Fruit fly (Drosophila melanogaster) whole organism, embryonic: Measurements from ENCODE around the gene CG43210.

ENCODE experiments used
- Atf-2 ChIP-seq: fragments of 200-800 bp; sonication (Bioruptor generic); optimal IDR thresholded peaks from 2 replicates; lab custom pipeline; 2016; ENCODE audit warnings: missing biosample characterization, missing genetic modification characterization
- CG10274 ChIP-seq: fragments of 200-800 bp; sonication (Bioruptor generic); optimal IDR thresholded peaks from 3 replicates; lab custom pipeline; 2017; ENCODE audit warnings: missing biosample characterization, mild to moderate bottlenecking, missing genetic modification characterization
- CG11560 ChIP-seq: fragments of 200-800 bp; sonication (Bioruptor generic); IDR thresholded peaks from 3 replicates; pipeline ENCODE4 v1.3.6; 2022; ENCODE audit warnings: missing biosample characterization, missing genetic modification characterization
- CG12155 ChIP-seq: fragments of 200-800 bp; sonication (Bioruptor generic); optimal IDR thresholded peaks from 3 replicates; lab custom pipeline; 2016; ENCODE audit warnings: missing biosample characterization, missing genetic modification characterization
- CG13894 ChIP-seq: fragments of 200-800 bp; sonication (Bioruptor generic); optimal IDR thresholded peaks from 3 replicates; lab custom pipeline; 2018; ENCODE audit warnings: missing biosample characterization, mild to moderate bottlenecking, missing genetic modification characterization, moderate library complexity
- CG15073 ChIP-seq: fragments of 200-800 bp; sonication (Bioruptor generic); optimal IDR thresholded peaks from 2 replicates; lab custom pipeline; 2016; ENCODE audit warnings: missing biosample characterization, missing genetic modification characterization
- CG16815 ChIP-seq: fragments of 200-800 bp; sonication (Bioruptor generic); optimal IDR thresholded peaks from 3 replicates; lab custom pipeline; 2017; ENCODE audit warnings: missing biosample characterization, mild to moderate bottlenecking, missing genetic modification characterization
- CG17186 ChIP-seq: fragments of 200-800 bp; sonication (Bioruptor generic); optimal IDR thresholded peaks from 3 replicates; lab custom pipeline; 2017; ENCODE audit warnings: missing biosample characterization, missing genetic modification reagents, missing genetic modification characterization
- CG17361 ChIP-seq: fragments of 200-800 bp; sonication (Bioruptor generic); IDR thresholded peaks from 3 replicates; pipeline ENCODE4 v1.3.6; 2022; ENCODE audit warnings: missing biosample characterization, missing genetic modification characterization
- CG31365 ChIP-seq: fragments of 200-800 bp; sonication (Bioruptor generic); optimal IDR thresholded peaks from 2 replicates; lab custom pipeline; 2018; ENCODE audit warnings: missing biosample characterization, mild to moderate bottlenecking, missing genetic modification characterization
- CG31441 ChIP-seq: fragments of 200-800 bp; sonication (Bioruptor generic); IDR thresholded peaks from 2 replicates; pipeline ENCODE4 v1.3.6; 2022; ENCODE audit warnings: missing biosample characterization, missing genetic modification characterization
- CG5180 ChIP-seq: fragments of 200-800 bp; sonication (Bioruptor generic); optimal IDR thresholded peaks from 3 replicates; lab custom pipeline; 2017; ENCODE audit warnings: missing biosample characterization, missing genetic modification characterization, mild to moderate bottlenecking, moderate library complexity, missing genetic modification reagents
- CG6175 ChIP-seq: fragments of 200-800 bp; sonication (Bioruptor generic); IDR thresholded peaks from 3 replicates; pipeline ENCODE4 v1.3.6; 2022; ENCODE audit warnings: missing biosample characterization, missing genetic modification characterization
- CG7372 ChIP-seq: fragments of 200-800 bp; sonication (Bioruptor generic); IDR thresholded peaks from 2 replicates; pipeline ENCODE4 v1.3.6; 2022; ENCODE audit warnings: missing biosample characterization, missing genetic modification characterization
- E2f2 ChIP-seq: fragments of 200-800 bp; sonication (Bioruptor generic); IDR thresholded peaks from 2 replicates; pipeline ENCODE4 v1.3.6; 2022; ENCODE audit warnings: missing biosample characterization, missing genetic modification characterization
- ERR ChIP-seq: fragments of 200-800 bp; sonication (Bioruptor generic); optimal IDR thresholded peaks from 2 replicates; lab custom pipeline; 2016; ENCODE audit warnings: missing biosample characterization, missing genetic modification characterization
- HHEX ChIP-seq: fragments of 200-800 bp; sonication (Bioruptor generic); optimal IDR thresholded peaks from 3 replicates; lab custom pipeline; 2017; ENCODE audit warnings: missing biosample characterization, mild to moderate bottlenecking, missing genetic modification characterization, missing genetic modification reagents
- Med ChIP-seq: fragments of 200-800 bp; sonication (Bioruptor generic); peaks from one replicate; lab custom pipeline; 2016; ENCODE audit warnings: missing biosample characterization, missing genetic modification characterization, mild to moderate bottlenecking, inconsistent platforms, moderate library complexity
- Mrtf ChIP-seq: fragments of 200-800 bp; sonication (Bioruptor generic); IDR thresholded peaks from 3 replicates; pipeline ENCODE4 v1.3.6; 2022; ENCODE audit warnings: missing biosample characterization, missing genetic modification characterization
- Nf-YB ChIP-seq: fragments of 200-800 bp; sonication (Bioruptor generic); optimal IDR thresholded peaks from 3 replicates; lab custom pipeline; 2019; ENCODE audit warnings: missing biosample characterization, mild to moderate bottlenecking, missing genetic modification characterization, moderate library complexity
- Nf-YC ChIP-seq: fragments of 200-800 bp; optimal IDR thresholded peaks from 3 replicates; lab custom pipeline; 2019; ENCODE audit warnings: missing biosample characterization, mild to moderate bottlenecking, missing genetic modification characterization, moderate library complexity
- Pdp1 ChIP-seq, 2 experiments: fragments of 200-800 bp; sonication (Bioruptor generic); optimal IDR thresholded peaks; 3 replicates each; lab custom pipeline; 2016; ENCODE audit warnings: missing biosample characterization in 2 of 2, missing genetic modification characterization in 2 of 2, mild to moderate bottlenecking in 1 of 2, moderate library complexity in 1 of 2
- bowl ChIP-seq: fragments of 200-800 bp; sonication (Bioruptor generic); IDR thresholded peaks from 2 replicates; pipeline ENCODE4 v1.3.6; 2022; ENCODE audit warnings: missing biosample characterization, missing genetic modification characterization
- btn ChIP-seq: fragments of 200-800 bp; sonication (Bioruptor generic); optimal IDR thresholded peaks from 2 replicates; lab custom pipeline; 2016; ENCODE audit warnings: missing biosample characterization, missing genetic modification characterization
- crc ChIP-seq: fragments of 200-800 bp; sonication (Bioruptor generic); optimal IDR thresholded peaks from 2 replicates; lab custom pipeline; 2016; ENCODE audit warnings: missing biosample characterization, missing genetic modification characterization
- dmrt99B ChIP-seq: fragments of 200-800 bp; sonication (Bioruptor generic); optimal IDR thresholded peaks from 2 replicates; lab custom pipeline; 2018; ENCODE audit warnings: missing biosample characterization, mild to moderate bottlenecking, missing genetic modification characterization, moderate library complexity
- fd102C ChIP-seq: fragments of 200-800 bp; sonication (Bioruptor generic); optimal IDR thresholded peaks from 2 replicates; lab custom pipeline; 2018; ENCODE audit warnings: missing biosample characterization, mild to moderate bottlenecking, missing genetic modification characterization, moderate library complexity
- ftz-f1 ChIP-seq: fragments of 200-800 bp; sonication (Bioruptor generic); optimal IDR thresholded peaks from 2 replicates; lab custom pipeline; 2016; ENCODE audit warnings: missing biosample characterization, missing genetic modification characterization
- gcm2 ChIP-seq: fragments of 200-800 bp; sonication (Bioruptor generic); optimal IDR thresholded peaks from 2 replicates; lab custom pipeline; 2016; ENCODE audit warnings: missing biosample characterization, missing genetic modification characterization
- jigr1 ChIP-seq: fragments of 200-800 bp; sonication (Bioruptor generic); IDR thresholded peaks from 3 replicates; pipeline ENCODE4 v1.3.6; 2022; ENCODE audit warnings: missing biosample characterization, missing genetic modification characterization
- jing ChIP-seq: fragments of 200-800 bp; sonication (Bioruptor generic); optimal IDR thresholded peaks from 2 replicates; lab custom pipeline; 2018; ENCODE audit warnings: missing biosample characterization, mild to moderate bottlenecking, missing genetic modification characterization
- kah ChIP-seq: fragments of 200-800 bp; sonication (Bioruptor generic); optimal IDR thresholded peaks from 2 replicates; lab custom pipeline; 2018; ENCODE audit warnings: missing biosample characterization, mild to moderate bottlenecking, missing genetic modification characterization
- mam ChIP-seq: fragments of 200-800 bp; sonication (Bioruptor generic); optimal IDR thresholded peaks from 3 replicates; lab custom pipeline; 2016; ENCODE audit warnings: missing biosample characterization, missing genetic modification characterization
- psq ChIP-seq: fragments of 200-800 bp; sonication (Bioruptor generic); optimal IDR thresholded peaks from 2 replicates; lab custom pipeline; 2017; ENCODE audit warnings: missing biosample characterization, missing genetic modification characterization
- pum ChIP-seq: fragments of 200-800 bp; sonication (Bioruptor generic); optimal IDR thresholded peaks from 2 replicates; lab custom pipeline; 2016; ENCODE audit warnings: missing biosample characterization, missing genetic modification characterization
- schlank ChIP-seq: fragments of 200-800 bp; sonication (Bioruptor generic); optimal IDR thresholded peaks from 2 replicates; lab custom pipeline; 2018; ENCODE audit warnings: missing biosample characterization, mild to moderate bottlenecking, missing genetic modification characterization
- scrt ChIP-seq: fragments of 200-800 bp; sonication (Bioruptor generic); optimal IDR thresholded peaks from 2 replicates; lab custom pipeline; 2018; ENCODE audit warnings: missing biosample characterization, mild to moderate bottlenecking, missing genetic modification characterization, moderate library complexity
- sens ChIP-seq: fragments of 200-800 bp; sonication (Bioruptor generic); peaks from one replicate; lab custom pipeline; 2016; ENCODE audit warnings: missing biosample characterization, missing genetic modification characterization
- slou ChIP-seq: fragments of 200-800 bp; sonication (Bioruptor generic); optimal IDR thresholded peaks from 3 replicates; lab custom pipeline; 2016; ENCODE audit warnings: missing biosample characterization, missing genetic modification characterization
- sna ChIP-seq: fragments of 200-800 bp; sonication (Bioruptor generic); IDR thresholded peaks from 2 replicates; pipeline ENCODE4 v1.3.6; 2022; ENCODE audit warnings: missing biosample characterization, missing genetic modification characterization; ENCODE audit not compliant: partially characterized antibody
- sr ChIP-seq: fragments of 200-800 bp; sonication (Bioruptor generic); IDR thresholded peaks from 3 replicates; pipeline ENCODE4 v1.3.6; 2022; ENCODE audit warnings: missing biosample characterization, missing genetic modification characterization
- trem ChIP-seq: fragments of 200-800 bp; optimal IDR thresholded peaks from 3 replicates; lab custom pipeline; 2019; ENCODE audit warnings: missing biosample characterization, mild to moderate bottlenecking, missing genetic modification characterization, moderate library complexity
- z ChIP-seq: fragments of 200-800 bp; sonication (Bioruptor generic); IDR thresholded peaks from 3 replicates; pipeline ENCODE4 v1.3.6; 2022; ENCODE audit warnings: missing biosample characterization, missing genetic modification characterization
- zen2 ChIP-seq: fragments of 200-800 bp; sonication (Bioruptor generic); IDR thresholded peaks from 3 replicates; pipeline ENCODE4 v1.3.6; 2022; ENCODE audit warnings: missing biosample characterization, missing genetic modification characterization; ENCODE audit not compliant: partially characterized antibody
- zf30C ChIP-seq: fragments of 200-800 bp; sonication (Bioruptor generic); optimal IDR thresholded peaks from 3 replicates; lab custom pipeline; 2018; ENCODE audit warnings: missing biosample characterization, mild to moderate bottlenecking, missing genetic modification characterization

CG43210 gene

dm6 chr3R:18572845-18573490 lies 8.0 kb upstream of the CG43210 start, which contains the start of the genes CG7694 and fray (continued):
- TF ChIP-seq kah (GFP tag; lab: Kevin White, UChicago): no peak
- TF ChIP-seq jing: no peak
- TF ChIP-seq bowl (GFP tag; lab: Robert Waterston, UW): no peak
- TF ChIP-seq sna: 0 out of 2 replicates have a peak, but pooled peaks have one; percentile 33
- no peak for TF ChIP-seq mam (GFP tag; lab: Kevin White, UChicago)
- TF ChIP-seq CG31441: no peak

dm6 chr3R:18572240-18572803 lies 7.3 kb upstream of the CG43210 start:
- TF ChIP-seq dmrt99B (tag; lab: Kevin White, UChicago) (no peak), ftz-f1 (GFP tag; lab: Kevin White, UChicago) (peak; percentile 41), ERR (peak; percentile 43), sens (GFP tag; lab: Kevin White, UChicago) (peak; percentile 46), CG17186 (no peak), CG12155 (GFP tag; lab: Kevin White, UChicago) (no peak), z (GFP tag; lab: Robert Waterston, UW) (peak; percentile 47; the same call in 1 of the 3 replicates), zen2 (GFP tag; lab: Robert Waterston, UW) (no peak), CG11560 (no peak), Pdp1 (GFP tag; optimal IDR thresholded peaks at IDR 0.05; lab: Kevin White, UChicago) (peak in 1 of 2 experiments; percentile 90), sr (GFP tag; lab: Robert Waterston, UW) (no peak)

DNA sequence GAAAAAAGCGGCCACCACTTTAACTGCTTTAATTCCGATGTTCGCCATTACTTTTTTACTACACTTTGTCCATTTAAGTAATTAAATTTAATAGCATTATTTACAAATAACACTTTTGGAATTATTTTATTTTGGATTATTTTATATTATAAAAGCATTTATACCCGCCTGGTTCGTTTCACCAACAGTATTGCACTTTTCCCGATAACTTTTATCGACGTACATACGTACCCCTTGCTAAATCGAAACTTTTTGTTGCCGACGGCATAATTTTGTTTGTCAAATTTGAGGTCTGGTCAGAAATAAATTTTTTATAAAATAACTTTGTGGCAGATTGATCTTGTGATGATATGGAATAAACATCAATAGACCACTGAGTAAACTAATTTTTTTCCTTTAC lies 5.4 kb downstream of the CG43210 start, which contains the start of gene CG7691:
TSS of gene CG7691 (plus strand) at position 301 of the 400 bp plus-strand sequence.
- TF ChIP-seq crc (GFP tag; lab: Kevin White, UChicago) (no peak), CG6175 (GFP tag; lab: Robert Waterston, UW) (no peak), psq (no peak), jigr1 (no peak), slou (GFP tag; lab: Kevin White, UChicago) (no peak), CG17361 (GFP tag; lab: Robert Waterston, UW) (no peak), CG10274 (no peak), fd102C (GFP tag; lab: Kevin White, UChicago) (no peak)

DNA sequence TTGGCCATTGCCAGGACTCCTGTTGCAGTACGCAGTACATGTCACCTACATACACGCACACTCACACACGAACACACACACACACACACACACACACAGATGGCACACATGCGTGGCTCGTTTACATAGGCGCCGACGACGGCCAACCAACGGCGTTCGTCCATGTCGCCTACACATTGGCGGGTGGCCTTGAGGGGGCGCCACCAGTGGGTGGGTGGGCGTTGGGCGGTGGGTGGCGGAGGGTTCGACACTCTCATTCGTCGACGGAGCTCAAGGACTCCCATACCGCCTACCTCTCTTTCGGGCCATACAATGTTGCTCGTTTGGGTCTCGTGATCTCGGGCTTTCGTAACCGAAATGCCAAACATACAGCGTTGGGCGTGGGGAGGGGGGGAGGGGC lies 16.2 kb downstream of the CG43210 start:
- TF ChIP-seq CG5180 (GFP tag; lab: Kevin White, UChicago) (peak; percentile 69), Nf-YB (GFP tag; lab: Kevin White, UChicago) (peak; percentile 74), Nf-YC (tag; lab: Kevin White, UChicago) (peak; percentile 83), E2f2 (GFP tag; lab: Robert Waterston, UW) (no peak)

DNA sequence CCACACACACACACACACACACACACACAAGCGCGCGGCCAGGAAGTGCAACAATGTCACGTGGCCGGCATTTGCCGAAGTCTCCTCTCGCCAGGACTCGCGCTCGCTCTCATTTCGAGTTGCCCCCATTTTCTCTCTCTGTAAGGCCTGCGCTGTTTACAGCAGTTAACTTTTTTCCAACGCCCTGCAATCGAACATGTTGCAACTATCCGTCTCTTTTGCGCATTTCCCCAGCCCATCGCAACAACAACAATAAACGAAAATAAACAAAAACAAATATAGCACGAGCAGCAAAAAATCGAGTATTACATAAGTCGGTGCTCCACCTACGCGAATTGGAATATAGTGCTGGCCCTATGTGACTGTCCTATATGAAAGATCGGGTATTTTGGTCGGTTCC lies 18.0 kb downstream of the CG43210 start:
- TF ChIP-seq trem (tag; lab: Kevin White, UChicago) (no peak), btn (GFP tag; lab: Kevin White, UChicago) (no peak), Mrtf (GFP tag; lab: Robert Waterston, UW) (0 out of 3 replicates have a peak, but pooled peaks have one; percentile 10), schlank (tag; lab: Kevin White, UChicago) (no peak), scrt (GFP tag; lab: Kevin White, UChicago) (no peak), CG15073 (GFP tag; lab: Kevin White, UChicago) (no peak), CG31365 (tag; lab: Kevin White, UChicago) (no peak), Atf-2 (GFP tag; lab: Kevin White, UChicago) (no peak), zf30C (GFP tag; lab: Kevin White, UChicago) (peak; percentile 12), CG13894 (tag; lab: Kevin White, UChicago) (no peak), CG5180 (GFP tag; lab: Kevin White, UChicago) (peak; percentile 95), Med (GFP tag; lab: Kevin White, UChicago) (no peak), CG7372 (no peak), HHEX (GFP tag; lab: Kevin White, UChicago) (no peak), gcm2 (GFP tag; lab: Kevin White, UChicago) (no peak), pum (no peak), CG16815 (no peak)
